Fruit fly (Drosophila melanogaster) whole organism, prepupa: ENCODE results near the gene LysD.

Experiments used
- Blimp-1 ChIP-seq: fragments of 200-800 bp; sonication (Bioruptor generic); optimal IDR thresholded peaks from 3 replicates; lab custom pipeline; 2017; ENCODE audit warnings: missing biosample characterization, missing genetic modification characterization, mild to moderate bottlenecking, moderate library complexity, missing genetic modification reagents
- CG10631 ChIP-seq: fragments of 200-800 bp; sonication (Bioruptor generic); optimal IDR thresholded peaks from 2 replicates; lab custom pipeline; 2016; ENCODE audit warnings: missing biosample characterization, missing genetic modification characterization
- CG10669 ChIP-seq: fragments of 200-800 bp; sonication (Bioruptor generic); optimal IDR thresholded peaks from 3 replicates; lab custom pipeline; 2018; ENCODE audit warnings: missing biosample characterization, mild to moderate bottlenecking, missing genetic modification characterization, moderate library complexity
- CG11294 ChIP-seq: fragments of 200-800 bp; sonication (Bioruptor generic); IDR thresholded peaks from 2 replicates; pipeline ENCODE4 v1.3.6; 2022; ENCODE audit warnings: missing biosample characterization, missing genetic modification characterization
- CG11762 ChIP-seq: fragments of 200-800 bp; sonication (Bioruptor generic); optimal IDR thresholded peaks from 3 replicates; lab custom pipeline; 2016; ENCODE audit warnings: missing biosample characterization, missing genetic modification characterization; ENCODE audit not compliant: insufficient read depth
- CG15336 ChIP-seq: fragments of 200-800 bp; sonication (Bioruptor generic); IDR thresholded peaks from 2 replicates; pipeline ENCODE4 v1.3.6; 2022; ENCODE audit warnings: missing biosample characterization, missing genetic modification characterization
- CG16779 ChIP-seq: fragments of 200-800 bp; sonication (Bioruptor generic); optimal IDR thresholded peaks from 3 replicates; lab custom pipeline; 2017; ENCODE audit warnings: missing biosample characterization, mild to moderate bottlenecking, missing genetic modification characterization
- CG3032 ChIP-seq: fragments of 200-800 bp; optimal IDR thresholded peaks from 2 replicates; lab custom pipeline; 2019; ENCODE audit warnings: missing biosample characterization, mild to moderate bottlenecking, missing genetic modification characterization, moderate library complexity
- CG31627 ChIP-seq: fragments of 200-800 bp; sonication (Bioruptor generic); optimal IDR thresholded peaks from 3 replicates; lab custom pipeline; 2016; ENCODE audit warnings: missing biosample characterization, missing genetic modification characterization
- CG32006 ChIP-seq: fragments of 200-800 bp; sonication (Bioruptor generic); optimal IDR thresholded peaks from 3 replicates; lab custom pipeline; 2017; ENCODE audit warnings: missing biosample characterization, mild to moderate bottlenecking, missing genetic modification characterization
- CG34406 ChIP-seq: fragments of 200-800 bp; sonication (Bioruptor generic); optimal IDR thresholded peaks from 3 replicates; lab custom pipeline; 2016; ENCODE audit warnings: missing biosample characterization, missing genetic modification characterization
- CG3919 ChIP-seq: fragments of 200-800 bp; sonication (Bioruptor generic); optimal IDR thresholded peaks from 3 replicates; lab custom pipeline; 2016; ENCODE audit warnings: missing biosample characterization, missing genetic modification characterization
- CG4318 ChIP-seq: fragments of 200-800 bp; sonication (Bioruptor generic); optimal IDR thresholded peaks from 3 replicates; lab custom pipeline; 2017; ENCODE audit warnings: missing biosample characterization, mild to moderate bottlenecking, missing genetic modification characterization
- CG6163 ChIP-seq: fragments of 200-800 bp; sonication (Bioruptor generic); IDR thresholded peaks from 3 replicates; pipeline ENCODE4 v1.3.6; 2022; ENCODE audit warnings: missing biosample characterization, missing genetic modification characterization
- CG6276 ChIP-seq: fragments of 200-800 bp; sonication (Bioruptor generic); optimal IDR thresholded peaks from 2 replicates; lab custom pipeline; 2017; ENCODE audit warnings: missing biosample characterization, mild to moderate bottlenecking, missing genetic modification characterization
- CG6792 ChIP-seq: fragments of 200-800 bp; sonication (Bioruptor generic); optimal IDR thresholded peaks from 3 replicates; lab custom pipeline; 2016; ENCODE audit warnings: missing biosample characterization, missing genetic modification characterization
- CG6808 ChIP-seq: fragments of 200-800 bp; sonication (Bioruptor generic); optimal IDR thresholded peaks from 3 replicates; lab custom pipeline; 2017; ENCODE audit warnings: missing biosample characterization, missing genetic modification characterization, mild to moderate bottlenecking, moderate library complexity, missing genetic modification reagents
- CG6854 ChIP-seq: fragments of 200-800 bp; sonication (Bioruptor generic); optimal IDR thresholded peaks from 2 replicates; lab custom pipeline; 2017; ENCODE audit warnings: missing biosample characterization, mild to moderate bottlenecking, missing genetic modification characterization
- CG7368 ChIP-seq: fragments of 200-800 bp; sonication (Bioruptor generic); optimal IDR thresholded peaks from 3 replicates; lab custom pipeline; 2016; ENCODE audit warnings: missing biosample characterization, missing genetic modification characterization
- CG8319 ChIP-seq: fragments of 200-800 bp; sonication (Bioruptor generic); optimal IDR thresholded peaks from 3 replicates; lab custom pipeline; 2016; ENCODE audit warnings: missing biosample characterization, missing genetic modification characterization
- CG8632 ChIP-seq: fragments of 200-800 bp; sonication (Bioruptor generic); optimal IDR thresholded peaks from 3 replicates; lab custom pipeline; 2016; ENCODE audit warnings: missing biosample characterization, missing genetic modification characterization
- CG9139 ChIP-seq: fragments of 200-800 bp; sonication (Bioruptor generic); optimal IDR thresholded peaks from 3 replicates; lab custom pipeline; 2017; ENCODE audit warnings: missing biosample characterization, mild to moderate bottlenecking, missing genetic modification characterization
- Eip75B ChIP-seq: fragments of 200-800 bp; sonication (Bioruptor generic); optimal IDR thresholded peaks from 3 replicates; lab custom pipeline; 2016; ENCODE audit warnings: missing biosample characterization, missing genetic modification characterization
- Eip93F ChIP-seq: fragments of 200-800 bp; sonication (Bioruptor generic); optimal IDR thresholded peaks from 2 replicates; lab custom pipeline; 2016; ENCODE audit warnings: missing biosample characterization, mild to moderate bottlenecking, missing genetic modification characterization
- Ets21C ChIP-seq: fragments of 200-800 bp; sonication (Bioruptor generic); optimal IDR thresholded peaks from 3 replicates; lab custom pipeline; 2016; ENCODE audit warnings: missing biosample characterization, missing genetic modification characterization
- Ets96B ChIP-seq: fragments of 200-800 bp; optimal IDR thresholded peaks from 2 replicates; lab custom pipeline; 2019; ENCODE audit warnings: missing biosample characterization, mild to moderate bottlenecking, missing genetic modification characterization, moderate library complexity
- Gug ChIP-seq: fragments of 200-800 bp; sonication (Bioruptor generic); IDR thresholded peaks from 2 replicates; pipeline ENCODE4 v1.3.6; 2022; ENCODE audit warnings: missing biosample characterization, missing genetic modification characterization
- Hr38 ChIP-seq: sonication (Bioruptor generic); optimal IDR thresholded peaks from 2 replicates; lab custom pipeline; 2016; ENCODE audit warnings: missing biosample characterization, missing genetic modification characterization
- Hr39 ChIP-seq: fragments of 200-800 bp; sonication (Bioruptor generic); optimal IDR thresholded peaks from 2 replicates; lab custom pipeline; 2016; ENCODE audit warnings: missing biosample characterization, missing genetic modification characterization
- Hr4 ChIP-seq: fragments of 200-800 bp; sonication (Bioruptor generic); optimal IDR thresholded peaks from 3 replicates; lab custom pipeline; 2016; ENCODE audit warnings: missing biosample characterization, missing genetic modification characterization
- OdsH ChIP-seq: fragments of 200-800 bp; sonication (Bioruptor generic); optimal IDR thresholded peaks from 3 replicates; lab custom pipeline; 2016; ENCODE audit warnings: missing biosample characterization, missing genetic modification characterization
- Smox ChIP-seq: fragments of 200-800 bp; sonication (Bioruptor generic); optimal IDR thresholded peaks from 3 replicates; lab custom pipeline; 2016; ENCODE audit warnings: missing biosample characterization, missing genetic modification characterization
- Sox102F ChIP-seq: fragments of 200-800 bp; sonication (Bioruptor generic); optimal IDR thresholded peaks from 2 replicates; lab custom pipeline; 2016; ENCODE audit warnings: missing biosample characterization, mild to moderate bottlenecking, missing genetic modification characterization
- Sox14 ChIP-seq: fragments of 200-800 bp; sonication (Bioruptor generic); optimal IDR thresholded peaks from 3 replicates; lab custom pipeline; 2016; ENCODE audit warnings: missing biosample characterization, missing genetic modification characterization
- Sox15 ChIP-seq: fragments of 200-800 bp; sonication (Bioruptor generic); optimal IDR thresholded peaks from 3 replicates; lab custom pipeline; 2016; ENCODE audit warnings: missing biosample characterization, missing genetic modification characterization
- achi ChIP-seq: fragments of 200-800 bp; sonication (Bioruptor generic); optimal IDR thresholded peaks from 3 replicates; lab custom pipeline; 2016; ENCODE audit warnings: missing biosample characterization, missing genetic modification characterization
- acj6 ChIP-seq: fragments of 200-800 bp; sonication (Bioruptor generic); optimal IDR thresholded peaks from 3 replicates; lab custom pipeline; 2016; ENCODE audit warnings: missing biosample characterization, missing genetic modification characterization
- cyc ChIP-seq: fragments of 200-800 bp; sonication (Bioruptor generic); optimal IDR thresholded peaks from 3 replicates; lab custom pipeline; 2016; ENCODE audit warnings: missing biosample characterization, missing genetic modification characterization
- dac ChIP-seq: fragments of 200-800 bp; sonication (Bioruptor generic); optimal IDR thresholded peaks from 2 replicates; lab custom pipeline; 2017; ENCODE audit warnings: missing biosample characterization, mild to moderate bottlenecking, missing genetic modification characterization
- dsx ChIP-seq: fragments of 200-800 bp; optimal IDR thresholded peaks from 3 replicates; lab custom pipeline; 2019; ENCODE audit warnings: missing biosample characterization, mild to moderate bottlenecking, missing genetic modification characterization, moderate library complexity; ENCODE audit not compliant: poor library complexity, severe bottlenecking
- fd85E ChIP-seq: fragments of 200-800 bp; sonication (Bioruptor generic); optimal IDR thresholded peaks from 3 replicates; lab custom pipeline; 2016; ENCODE audit warnings: missing biosample characterization, missing genetic modification characterization
- fkh ChIP-seq: fragments of 200-800 bp; sonication (Bioruptor generic); optimal IDR thresholded peaks from 3 replicates; lab custom pipeline; 2017; ENCODE audit warnings: missing biosample characterization, mild to moderate bottlenecking, missing genetic modification characterization, moderate library complexity
- lz ChIP-seq: fragments of 200-800 bp; sonication (Bioruptor generic); optimal IDR thresholded peaks from 3 replicates; lab custom pipeline; 2016; ENCODE audit warnings: missing biosample characterization, missing genetic modification characterization
- net ChIP-seq: fragments of 200-800 bp; sonication (Bioruptor generic); optimal IDR thresholded peaks from 3 replicates; lab custom pipeline; 2016; ENCODE audit warnings: missing biosample characterization, missing genetic modification characterization
- pdm3 ChIP-seq: fragments of 200-800 bp; sonication (Bioruptor generic); optimal IDR thresholded peaks from 3 replicates; lab custom pipeline; 2016; ENCODE audit warnings: missing biosample characterization, missing genetic modification characterization
- ss ChIP-seq, 2 experiments: fragments of 200-800 bp; sonication (Bioruptor generic); optimal IDR thresholded peaks; 2 replicates in 1 of 2; 3 replicates in 1 of 2; lab custom pipeline; 2017 to 2018; ENCODE audit warnings: mild to moderate bottlenecking in 2 of 2, missing biosample characterization in 2 of 2, missing genetic modification characterization in 2 of 2, moderate library complexity in 1 of 2
- svp ChIP-seq: fragments of 200-800 bp; sonication (Bioruptor generic); peaks from one replicate; lab custom pipeline; 2016; ENCODE audit warnings: missing biosample characterization, missing genetic modification characterization
- vri ChIP-seq: fragments of 200-800 bp; sonication (Bioruptor generic); optimal IDR thresholded peaks from 3 replicates; lab custom pipeline; 2016; ENCODE audit warnings: missing biosample characterization, mild to moderate bottlenecking, missing genetic modification characterization

The LysD gene

DNA sequence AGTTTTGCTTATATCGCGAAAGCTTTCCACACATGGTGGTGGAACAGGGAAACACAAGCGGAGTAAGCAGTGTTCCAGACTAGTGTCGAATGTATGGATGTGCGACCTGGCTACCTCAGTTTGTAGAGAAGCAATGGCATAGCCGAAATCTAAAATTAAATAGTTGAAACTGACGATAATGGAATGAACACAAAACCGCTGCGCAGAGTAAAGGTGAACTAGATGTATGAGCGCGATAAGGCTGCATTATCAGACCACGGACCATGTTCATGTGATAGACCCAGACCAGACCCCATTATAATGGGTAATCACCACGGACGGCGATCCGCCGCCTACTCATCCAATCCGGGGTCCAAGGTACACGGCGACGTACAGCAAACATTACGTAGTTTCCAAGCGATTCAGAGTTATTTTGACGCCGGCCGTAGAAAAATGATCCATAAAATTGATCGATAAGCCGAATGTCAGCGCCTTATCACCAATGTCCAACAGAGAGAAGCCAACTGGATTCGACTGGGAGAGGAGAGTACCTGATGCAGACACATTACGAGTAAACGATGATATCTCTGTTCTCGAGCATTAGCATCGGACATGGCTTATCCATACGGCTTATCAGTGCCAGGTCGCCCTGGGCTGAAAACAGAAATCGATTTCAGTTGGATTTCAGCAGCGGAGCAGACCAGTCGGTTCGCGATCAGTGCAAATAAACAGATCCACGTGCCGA, 21.9 kb downstream of the LysD start, which contains the start of gene CG13912 (continued):
- TF ChIP-seq CG6792 (no peak), Ets96B (tag; lab: Kevin White, UChicago) (no peak), Blimp-1 (GFP tag; lab: Kevin White, UChicago) (no peak), Hr38 (GFP tag; lab: Kevin White, UChicago) (no peak), Gug (GFP tag; lab: Robert Waterston, UW) (no peak), CG7368 (GFP tag; lab: Kevin White, UChicago) (no peak), OdsH (GFP tag; lab: Kevin White, UChicago) (no peak), Hr4 (GFP tag; lab: Kevin White, UChicago) (no peak)

DNA sequence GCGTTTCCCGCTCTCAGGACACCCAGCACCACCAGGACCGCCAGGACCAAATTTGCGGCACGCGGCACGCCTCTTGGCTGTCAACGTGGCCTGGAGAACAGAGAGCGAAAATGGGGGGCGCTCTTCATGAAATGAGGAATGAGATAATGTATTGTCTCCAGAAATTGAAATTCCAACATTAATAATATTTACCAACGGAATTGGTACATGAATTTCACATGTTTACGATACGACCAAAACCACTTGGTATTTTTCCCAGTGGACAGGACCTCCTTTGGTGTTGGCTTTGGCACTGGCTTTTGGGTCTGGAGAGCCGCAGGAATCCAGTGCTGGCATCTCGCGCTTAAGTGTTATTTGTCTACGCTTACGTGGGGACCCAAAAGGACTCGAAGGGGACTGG, 27.5 kb downstream of the LysD start:
- TF ChIP-seq CG3919 (no peak), Hr38 (GFP tag; lab: Kevin White, UChicago) (no peak), CG34406 (peak; percentile 14), fd85E (GFP tag; lab: Kevin White, UChicago) (no peak), dsx (GFP tag; lab: Kevin White, UChicago) (no peak), CG31627 (GFP tag; lab: Kevin White, UChicago) (peak; percentile 1), Gug (GFP tag; lab: Robert Waterston, UW) (no peak), pdm3 (GFP tag; lab: Kevin White, UChicago) (peak; percentile 0), CG10631 (GFP tag; lab: Kevin White, UChicago) (no peak), Sox14 (GFP tag; lab: Kevin White, UChicago) (peak; percentile 9), net (GFP tag; lab: Kevin White, UChicago) (no peak), CG32006 (peak; percentile 28), CG15336 (GFP tag; lab: Robert Waterston, UW) (peak; percentile 30; the same call in 1 of the 2 replicates), OdsH (GFP tag; lab: Kevin White, UChicago) (peak; percentile 15), CG3032 (peak; percentile 23), svp (no peak), CG6792 (peak; percentile 10), fkh (GFP tag; lab: Kevin White, UChicago) (no peak), CG6163 (GFP tag; lab: Robert Waterston, UW) (no peak), Ets21C (GFP tag; lab: Kevin White, UChicago) (no peak), CG8319 (no peak), CG9139 (no peak), dac (GFP tag; lab: Kevin White, UChicago) (no peak), Hr39 (GFP tag; lab: Kevin White, UChicago) (peak; percentile 13), Blimp-1 (GFP tag; lab: Kevin White, UChicago) (no peak), CG6276 (GFP tag; lab: Kevin White, UChicago) (no peak), CG6808 (GFP tag; lab: Kevin White, UChicago) (no peak), Eip75B (GFP tag; lab: Kevin White, UChicago) (no peak), acj6 (GFP tag; lab: Kevin White, UChicago) (no peak), Smox (GFP tag; lab: Kevin White, UChicago) (peak; percentile 2), vri (GFP tag; lab: Kevin White, UChicago) (no peak), CG8632 (GFP tag; lab: Kevin White, UChicago) (no peak), CG10669 (GFP tag; lab: Kevin White, UChicago) (peak; percentile 1), ss (GFP tag; optimal IDR thresholded peaks at IDR 0.05; lab: Kevin White, UChicago) (no peak), cyc (no peak), CG4318 (GFP tag; lab: Kevin White, UChicago) (no peak), Hr4 (GFP tag; lab: Kevin White, UChicago) (no peak), lz (GFP tag; lab: Kevin White, UChicago) (peak; percentile 5), CG11294 (GFP tag; lab: Robert Waterston, UW) (no peak), Eip93F (no peak), CG11762 (GFP tag; lab: Kevin White, UChicago) (no peak), Sox102F (GFP tag; lab: Kevin White, UChicago) (no peak), CG6854 (GFP tag; lab: Kevin White, UChicago) (no peak), achi (GFP tag; lab: Kevin White, UChicago) (no peak), CG16779 (tag; lab: Kevin White, UChicago) (no peak), Sox15 (GFP tag; lab: Kevin White, UChicago) (peak; percentile 0)
